Worm (Caenorhabditis elegans) whole organism, midembryonic: Measurements from ENCODE around the gene paic-1.

ENCODE experiments used
- T22C8.4 ChIP-seq: fragments of 200-800 bp; sonication (Bioruptor generic); IDR thresholded peaks from 2 replicates; pipeline ENCODE4 v1.3.6; 2022; ENCODE audit warnings: missing genetic modification characterization, missing compliant biosample characterization
- cog-1 ChIP-seq: sonication (generic microtip); optimal IDR thresholded peaks from 2 replicates; lab custom pipeline; 2016; ENCODE audit warnings: missing genetic modification characterization, missing compliant biosample characterization
- flt-1 ChIP-seq: fragments of 200-800 bp; sonication (Bioruptor generic); IDR thresholded peaks from 2 replicates; pipeline ENCODE4 v1.3.6; 2022; ENCODE audit warnings: missing genetic modification characterization, missing compliant biosample characterization
- ref-1 ChIP-seq: fragments of 200-800 bp; sonication (Bioruptor generic); conservative IDR thresholded peaks from 2 replicates; pipeline ENCODE4 v1.3.6; 2022; ENCODE audit warnings: missing genetic modification reagents, missing genetic modification characterization, missing compliant biosample characterization
- ztf-23 ChIP-seq: fragments of 200-800 bp; sonication (Bioruptor generic); IDR thresholded peaks from 2 replicates; pipeline ENCODE4 v1.3.6; 2022; ENCODE audit warnings: missing genetic modification reagents, missing genetic modification characterization, missing compliant biosample characterization
- ztf-29 ChIP-seq: fragments of 200-800 bp; sonication (Bioruptor generic); IDR thresholded peaks from 2 replicates; pipeline ENCODE4 v1.3.6; 2022; ENCODE audit warnings: missing genetic modification reagents, missing genetic modification characterization, missing compliant biosample characterization

ce11 chrII:4362088-4362487 is 10.2 kb downstream of the paic-1 start:
- TF ChIP-seq ztf-23 (GFP tag; lab: Robert Waterston, UW) = no peak
- TF ChIP-seq flt-1 = no peak
- TF ChIP-seq ztf-29 = no peak
- no peak for TF ChIP-seq cog-1
- TF ChIP-seq T22C8.4 (GFP tag; lab: Robert Waterston, UW) = no peak
- TF ChIP-seq ref-1 (GFP tag; lab: Robert Waterston, UW) = no peak
